Worm (Caenorhabditis elegans) whole organism, young adult: ENCODE data around the gene Y43E12A.2.

ENCODE experiments used
- B0336.3 ChIP-seq: fragments of 200-800 bp; sonication (Bioruptor generic); IDR thresholded peaks from 2 replicates; pipeline ENCODE4 v1.3.6; 2022; ENCODE audit warnings: missing genetic modification characterization, missing compliant biosample characterization
- F23B12.7 ChIP-seq: sonication (generic microtip); optimal IDR thresholded peaks from 2 replicates; lab custom pipeline; 2017; ENCODE audit warnings: missing genetic modification characterization, mild to moderate bottlenecking, missing compliant biosample characterization, antibody characterized with exemption, moderate library complexity; ENCODE audit not compliant: insufficient read depth
- K12H6.12 ChIP-seq: fragments of 200-800 bp; sonication (Bioruptor generic); optimal IDR thresholded peaks from 2 replicates; lab custom pipeline; 2018; ENCODE audit warnings: mild to moderate bottlenecking, missing genetic modification characterization, missing compliant biosample characterization
- T26A5.8 ChIP-seq: sonication (generic microtip); optimal IDR thresholded peaks from 2 replicates; lab custom pipeline; 2016; ENCODE audit warnings: missing genetic modification characterization, missing compliant biosample characterization
- Y53G8AR.9 ChIP-seq: fragments of 200-800 bp; sonication (Bioruptor generic); conservative IDR thresholded peaks from 2 replicates; pipeline ENCODE4 v1.3.6; 2022; ENCODE audit warnings: missing genetic modification reagents, missing genetic modification characterization, missing compliant biosample characterization
- Y56A3A.18 ChIP-seq: fragments of 200-800 bp; sonication (Bioruptor generic); IDR thresholded peaks from 2 replicates; pipeline ENCODE4 v1.3.6; 2022; ENCODE audit warnings: missing genetic modification reagents, missing genetic modification characterization, missing compliant biosample characterization
- Y79H2A.3 ChIP-seq: fragments of 200-800 bp; sonication (Bioruptor generic); conservative IDR thresholded peaks from 2 replicates; pipeline ENCODE4 v1.3.6; 2022; ENCODE audit warnings: missing genetic modification reagents, missing genetic modification characterization, missing compliant biosample characterization
- ZK185.1 ChIP-seq: sonication (generic microtip); optimal IDR thresholded peaks from 2 replicates; lab custom pipeline; 2016; ENCODE audit warnings: mild to moderate bottlenecking, missing genetic modification characterization, missing compliant biosample characterization; ENCODE audit not compliant: poor library complexity, severe bottlenecking
- ama-1 ChIP-seq, 3 experiments: fragments of 150-350 bp in 1 of 3; sonication (generic microtip) in 2 of 3; optimal IDR thresholded peaks; 2 replicates each; lab custom pipeline; 2014 to 2018; ENCODE audit warnings: missing biosample characterization in 2 of 3, missing genetic modification characterization in 2 of 3, missing genetic modification reagents in 2 of 3
- atf-7 ChIP-seq: sonication (generic microtip); optimal IDR thresholded peaks from 2 replicates; lab custom pipeline; 2017; ENCODE audit warnings: mild to moderate bottlenecking, missing genetic modification characterization, missing compliant biosample characterization
- attf-5 ChIP-seq: fragments of 200-800 bp; sonication (Bioruptor generic); optimal IDR thresholded peaks from 2 replicates; lab custom pipeline; 2018; ENCODE audit warnings: mild to moderate bottlenecking, missing genetic modification characterization, missing compliant biosample characterization
- cebp-1 ChIP-seq, 2 experiments: fragments of 200-800 bp in 1 of 2; sonication (Bioruptor generic) in 1 of 2; sonication (generic microtip) in 1 of 2; IDR thresholded peaks in 1 of 2; optimal IDR thresholded peaks in 1 of 2; 2 replicates each; pipeline versions ENCODE4 v1.3.6 to Lab custom; 2017 to 2022; ENCODE audit warnings: missing compliant biosample characterization in 2 of 2, missing genetic modification characterization in 2 of 2, mild to moderate bottlenecking in 1 of 2, missing genetic modification reagents in 1 of 2, moderate library complexity in 1 of 2
- ceh-27 ChIP-seq: fragments of 200-800 bp; sonication (Bioruptor generic); optimal IDR thresholded peaks from 2 replicates; lab custom pipeline; 2018; ENCODE audit warnings: mild to moderate bottlenecking, missing genetic modification characterization, moderate library complexity, missing compliant biosample characterization
- chd-7 ChIP-seq: sonication (generic microtip); optimal IDR thresholded peaks from 2 replicates; lab custom pipeline; 2016; ENCODE audit warnings: mild to moderate bottlenecking, missing genetic modification characterization, moderate library complexity, missing compliant biosample characterization
- dox-1 ChIP-seq: fragments of 200-800 bp; sonication (Bioruptor generic); IDR thresholded peaks from 2 replicates; pipeline ENCODE4 v1.3.6; 2022; ENCODE audit warnings: missing genetic modification reagents, missing genetic modification characterization, missing compliant biosample characterization
- ets-4 ChIP-seq: fragments of 200-800 bp; sonication (Bioruptor generic); optimal IDR thresholded peaks from 2 replicates; lab custom pipeline; 2018; ENCODE audit warnings: mild to moderate bottlenecking, missing genetic modification characterization, missing compliant biosample characterization
- hmg-1.2 ChIP-seq: fragments of 200-800 bp; sonication (Bioruptor generic); IDR thresholded peaks from 2 replicates; pipeline ENCODE4 v1.3.6; 2022; ENCODE audit warnings: missing genetic modification reagents, missing genetic modification characterization, missing compliant biosample characterization
- hsf-1 ChIP-seq: fragments of 200-800 bp; sonication (Bioruptor generic); IDR thresholded peaks from 2 replicates; pipeline ENCODE4 v1.3.6; 2022; ENCODE audit warnings: missing genetic modification reagents, missing genetic modification characterization, missing compliant biosample characterization
- let-526 ChIP-seq: fragments of 200-800 bp; sonication (Bioruptor generic); IDR thresholded peaks from 2 replicates; pipeline ENCODE4 v1.3.6; 2022; ENCODE audit warnings: missing genetic modification reagents, missing genetic modification characterization, missing compliant biosample characterization
- let-607 ChIP-seq, 2 experiments: fragments of 200-800 bp in 1 of 2; sonication (Bioruptor generic) in 1 of 2; sonication (generic microtip) in 1 of 2; optimal IDR thresholded peaks; 2 replicates each; lab custom pipeline; 2016 to 2018; ENCODE audit warnings: mild to moderate bottlenecking in 2 of 2, missing compliant biosample characterization in 2 of 2, missing genetic modification characterization in 2 of 2, moderate library complexity in 2 of 2, missing genotype in 1 of 2
- lin-35 ChIP-seq, 3 experiments: fragments of 150-350 bp in 2 of 3; sonication (generic microtip) in 1 of 3; optimal IDR thresholded peaks; 2 replicates each; lab custom pipeline; 2014 to 2018; ENCODE audit warnings: missing biosample characterization in 3 of 3, missing genetic modification characterization in 3 of 3, missing genetic modification reagents in 3 of 3
- lin-40 ChIP-seq: sonication (generic microtip); optimal IDR thresholded peaks from 2 replicates; lab custom pipeline; 2016; ENCODE audit warnings: missing genetic modification characterization, mild to moderate bottlenecking, missing compliant biosample characterization, missing genotype, missing genetic modification reagents
- lin-54 ChIP-seq: fragments of 200-800 bp; sonication (Bioruptor generic); optimal IDR thresholded peaks from 2 replicates; lab custom pipeline; 2018; ENCODE audit warnings: mild to moderate bottlenecking, missing genetic modification characterization, missing compliant biosample characterization
- madf-10 ChIP-seq: sonication (generic microtip); optimal IDR thresholded peaks from 2 replicates; lab custom pipeline; 2016; ENCODE audit warnings: mild to moderate bottlenecking, missing genetic modification characterization, missing compliant biosample characterization
- madf-3 ChIP-seq: fragments of 200-800 bp; sonication (Bioruptor generic); IDR thresholded peaks from 2 replicates; pipeline ENCODE4 v1.3.6; 2022; ENCODE audit warnings: missing genetic modification reagents, missing genetic modification characterization, missing compliant biosample characterization
- mcd-1 ChIP-seq: fragments of 200-800 bp; sonication (Bioruptor generic); IDR thresholded peaks from 2 replicates; pipeline ENCODE4 v1.3.6; 2022; ENCODE audit warnings: missing genetic modification reagents, missing genetic modification characterization, missing compliant biosample characterization
- mxl-1 ChIP-seq: sonication (generic microtip); optimal IDR thresholded peaks from 2 replicates; lab custom pipeline; 2016; ENCODE audit warnings: missing genetic modification characterization, missing compliant biosample characterization
- nfya-1 ChIP-seq: sonication (generic microtip); optimal IDR thresholded peaks from 2 replicates; lab custom pipeline; 2017; ENCODE audit warnings: antibody characterized with exemption, missing compliant biosample characterization, missing genetic modification characterization, borderline replicate concordance; ENCODE audit not compliant: insufficient read depth
- nfya-2 ChIP-seq: fragments of 200-800 bp; sonication (Bioruptor generic); IDR thresholded peaks from 2 replicates; pipeline ENCODE4 v1.3.6; 2022; ENCODE audit warnings: missing genetic modification reagents, missing genetic modification characterization, missing compliant biosample characterization
- nfyb-1 ChIP-seq: fragments of 200-800 bp; sonication (Bioruptor generic); IDR thresholded peaks from 2 replicates; pipeline ENCODE4 v1.3.6; 2022; ENCODE audit warnings: missing genetic modification reagents, missing genetic modification characterization, missing compliant biosample characterization
- nhr-80 ChIP-seq: sonication (generic microtip); optimal IDR thresholded peaks from 2 replicates; lab custom pipeline; 2016; ENCODE audit warnings: missing genetic modification characterization, missing compliant biosample characterization
- nhr-90 ChIP-seq: sonication (generic microtip); optimal IDR thresholded peaks from 2 replicates; lab custom pipeline; 2016; ENCODE audit warnings: missing genotype, mild to moderate bottlenecking, missing genetic modification characterization, missing compliant biosample characterization
- rpc-1 ChIP-seq, 2 experiments: fragments of 150-350 bp in 1 of 2; sonication (generic microtip) in 1 of 2; optimal IDR thresholded peaks; 2 replicates each; lab custom pipeline; 2014 to 2018; ENCODE audit warnings: missing biosample characterization in 1 of 2, missing genetic modification characterization in 1 of 2, missing genetic modification reagents in 1 of 2, missing genotype in 1 of 2
- sdz-38 ChIP-seq: sonication (generic microtip); optimal IDR thresholded peaks from 2 replicates; lab custom pipeline; 2016; ENCODE audit warnings: missing genotype, missing genetic modification characterization, missing compliant biosample characterization
- snpc-4 ChIP-seq, 5 experiments: fragments of 150-350 bp in 1 of 5; sonication (generic microtip) in 4 of 5; optimal IDR thresholded peaks; 2 replicates each; lab custom pipeline; 2014 to 2018; ENCODE audit warnings: missing genetic modification characterization in 5 of 5, missing biosample characterization in 3 of 5, antibody characterized with exemption in 2 of 5, mild to moderate bottlenecking in 2 of 5, missing compliant biosample characterization in 2 of 5, missing genotype in 2 of 5, moderate library complexity in 2 of 5, missing genetic modification reagents in 1 of 5
- tlf-1 ChIP-seq: fragments of 200-800 bp; sonication (Bioruptor generic); optimal IDR thresholded peaks from 2 replicates; lab custom pipeline; 2018; ENCODE audit warnings: mild to moderate bottlenecking, missing genetic modification characterization, missing compliant biosample characterization
- unc-62 ChIP-seq: fragments of 150-350 bp; optimal IDR thresholded peaks from 2 replicates; lab custom pipeline; 2014; ENCODE audit warnings: missing biosample characterization, missing genetic modification reagents, missing genetic modification characterization
- xnd-1 ChIP-seq: sonication (generic microtip); optimal IDR thresholded peaks from 2 replicates; lab custom pipeline; 2016; ENCODE audit warnings: missing genotype, missing genetic modification reagents, missing genetic modification characterization, missing compliant biosample characterization
- ztf-18 ChIP-seq: sonication (generic microtip); optimal IDR thresholded peaks from 2 replicates; lab custom pipeline; 2016; ENCODE audit warnings: missing genotype, mild to moderate bottlenecking, missing genetic modification characterization, missing compliant biosample characterization
- ztf-22 ChIP-seq: fragments of 200-800 bp; sonication (Bioruptor generic); optimal IDR thresholded peaks from 2 replicates; lab custom pipeline; 2018; ENCODE audit warnings: mild to moderate bottlenecking, missing genetic modification characterization, moderate library complexity, missing compliant biosample characterization
- ztf-26 ChIP-seq: sonication (generic microtip); optimal IDR thresholded peaks from 2 replicates; lab custom pipeline; 2017; ENCODE audit warnings: missing genetic modification characterization, missing compliant biosample characterization
- ztf-3 ChIP-seq: fragments of 200-800 bp; sonication (Bioruptor generic); optimal IDR thresholded peaks from 2 replicates; lab custom pipeline; 2018; ENCODE audit warnings: mild to moderate bottlenecking, missing genetic modification characterization, missing compliant biosample characterization

Gene Y43E12A.2

ce11 chrIV:11026648-11027047, 44.8 kb downstream of the Y43E12A.2 start:
- TF ChIP-seq sdz-38 (tag; lab: Kevin White, UChicago) (no peak), ceh-27 (peak; percentile 17), hmg-1.2 (GFP tag; lab: Robert Waterston, UW) (0 out of 2 replicates have a peak, but pooled peaks have one; percentile 5), ets-4 (GFP tag; lab: Kevin White, UChicago) (peak; percentile 29), hsf-1 (GFP tag; lab: Robert Waterston, UW) (peak; percentile 13; the same call in 1 of the 2 replicates), nfyb-1 (GFP tag; lab: Robert Waterston, UW) (peak; percentile 74), madf-3 (0 out of 2 replicates have a peak, but pooled peaks have one; percentile 6), Y53G8AR.9 (GFP tag; lab: Robert Waterston, UW) (no peak; the same call in 1 of the 2 replicates)

DNA sequence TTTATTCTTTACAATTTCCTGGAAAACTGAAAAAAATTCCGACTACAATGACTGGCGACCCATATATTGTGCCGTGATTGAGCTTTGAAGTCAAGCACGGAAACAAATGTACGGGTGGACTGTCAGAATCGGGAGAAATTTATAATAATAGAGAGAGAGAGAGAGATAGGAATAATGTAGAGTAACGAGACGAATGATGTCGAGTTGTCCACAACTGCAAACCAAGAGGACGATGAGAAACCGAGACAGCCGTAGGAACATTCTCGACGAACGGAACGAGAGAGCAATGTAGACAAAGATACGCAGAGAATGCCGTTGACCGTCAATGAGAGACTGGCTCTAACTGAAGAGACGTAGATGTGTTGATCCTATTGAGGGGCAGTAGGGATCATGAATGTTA, 45.7 kb downstream of the Y43E12A.2 start:
- TF ChIP-seq Y79H2A.3 (GFP tag; lab: Robert Waterston, UW) (no peak), let-607 (tag; optimal IDR thresholded peaks at IDR 0.05; lab: Kevin White, UChicago) (peak; percentile 96 to 98), ztf-3 (GFP tag; lab: Kevin White, UChicago) (no peak), ztf-26 (no peak), lin-54 (GFP tag; lab: Kevin White, UChicago) (peak; percentile 31), let-526 (GFP tag; lab: Robert Waterston, UW) (peak; percentile 53; the same call in 1 of the 2 replicates), ama-1 (optimal IDR thresholded peaks at IDR 0.05; lab: Kevin White, UChicago) (peak; percentile 45), ama-1 (GFP tag; optimal IDR thresholded peaks at IDR 0.05; lab: Kevin White, UChicago) (no peak), chd-7 (tag; lab: Kevin White, UChicago) (peak; percentile 42), Y53G8AR.9 (GFP tag; lab: Robert Waterston, UW) (0 out of 2 replicates have a peak, but pooled peaks have one; percentile 21), K12H6.12 (peak; percentile 68), nfyb-1 (GFP tag; lab: Robert Waterston, UW) (peak; percentile 58; the same call in 1 of the 2 replicates), nhr-80 (tag; lab: Kevin White, UChicago) (peak; percentile 88), Y56A3A.18 (GFP tag; lab: Robert Waterston, UW) (0 out of 2 replicates have a peak, but pooled peaks have one; percentile 28), B0336.3 (GFP tag; lab: Robert Waterston, UW) (0 out of 2 replicates have a peak, but pooled peaks have one; percentile 30), ets-4 (GFP tag; lab: Kevin White, UChicago) (no peak), ztf-22 (GFP tag; lab: Kevin White, UChicago) (peak; percentile 81), unc-62 (GFP tag; lab: Kevin White, UChicago) (peak; percentile 30), dox-1 (GFP tag; lab: Robert Waterston, UW) (peak; percentile 49; the same call in 1 of the 2 replicates), ztf-18 (tag; lab: Kevin White, UChicago) (peak; percentile 29), mcd-1 (peak; percentile 46; the same call in 1 of the 2 replicates), nfya-2 (GFP tag; lab: Robert Waterston, UW) (no peak), mxl-1 (no peak), hsf-1 (GFP tag; lab: Robert Waterston, UW) (peak; percentile 90), attf-5 (GFP tag; lab: Kevin White, UChicago) (peak; percentile 28), snpc-4 (GFP tag; optimal IDR thresholded peaks at IDR 0.05; lab: Kevin White, UChicago) (no peak), snpc-4 (tag; optimal IDR thresholded peaks at IDR 0.05; lab: Kevin White, UChicago) (peak in 3 of 4 experiments; percentile 7 to 44 (median 33)), lin-35 (GFP tag; optimal IDR thresholded peaks at IDR 0.05; lab: Kevin White, UChicago) (peak in 1 of 3 experiments; percentile 29), ZK185.1 (peak; percentile 31), atf-7 (tag; lab: Kevin White, UChicago) (peak; percentile 53), T26A5.8 (tag; lab: Kevin White, UChicago) (no peak), tlf-1 (GFP tag; lab: Kevin White, UChicago) (peak; percentile 42), nhr-90 (tag; lab: Kevin White, UChicago) (no peak), hmg-1.2 (GFP tag; lab: Robert Waterston, UW) (peak; percentile 92), lin-40 (tag; lab: Kevin White, UChicago) (peak; percentile 65), cebp-1 (GFP tag; IDR thresholded peaks at IDR 0.05; lab: Robert Waterston, UW) (no peak), cebp-1 (tag; optimal IDR thresholded peaks at IDR 0.05; lab: Kevin White, UChicago) (peak; percentile 47), madf-10 (tag; lab: Kevin White, UChicago) (peak; percentile 67), rpc-1 (optimal IDR thresholded peaks at IDR 0.05; lab: Kevin White, UChicago) (peak; percentile 5), rpc-1 (tag; optimal IDR thresholded peaks at IDR 0.05; lab: Kevin White, UChicago) (no peak), xnd-1 (tag; lab: Kevin White, UChicago) (no peak), ceh-27 (peak; percentile 41), nfya-1 (tag; lab: Kevin White, UChicago) (no peak), F23B12.7 (tag; lab: Kevin White, UChicago) (no peak)
